Worm (Caenorhabditis elegans): Measurements from ENCODE around the gene irld-48.

DNA sequence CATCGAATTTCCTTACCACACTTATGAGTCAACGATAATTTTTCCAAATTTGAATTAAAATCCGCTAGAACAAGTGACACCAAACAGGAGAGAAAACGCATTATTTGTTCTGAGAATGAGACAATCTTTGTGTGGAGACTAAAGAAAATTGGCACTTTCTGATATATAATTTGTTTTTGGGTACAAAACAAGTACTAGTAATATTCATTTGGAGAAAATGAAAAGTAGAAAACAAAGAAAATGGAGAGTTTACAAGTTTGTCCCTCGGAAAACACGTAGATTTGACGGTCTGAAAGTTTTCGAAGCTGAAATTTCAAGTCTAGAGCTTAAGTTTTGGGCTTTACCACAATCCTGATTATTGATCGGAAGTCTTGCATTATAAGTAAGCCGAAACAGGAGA is 15.1 kb upstream of the irld-48 start, which contains the start of gene irld-66:
- TF ChIP-seq ama-1 (optimal IDR thresholded peaks at IDR 0.05), result no peak
- TF ChIP-seq aha-1 (tag; optimal IDR thresholded peaks at IDR 0.05), result no peak
- no peak for TF ChIP-seq unc-62 (GFP tag; optimal IDR thresholded peaks at IDR 0.05)
- no peak for TF ChIP-seq nhr-19 (GFP tag; conservative IDR thresholded peaks at IDR 0.05)
- TF ChIP-seq ceh-82 (tag; optimal IDR thresholded peaks at IDR 0.05), result no peak
- TF ChIP-seq egl-27 (tag; optimal IDR thresholded peaks at IDR 0.05), result no peak
- no peak for TF ChIP-seq C16A3.4 (tag; optimal IDR thresholded peaks at IDR 0.05)
- TF ChIP-seq xbp-1 (tag; optimal IDR thresholded peaks at IDR 0.05), result no peak
